Worm (Caenorhabditis elegans) whole organism, early embryonic: Measurements from ENCODE around the gene F01D5.3.
"Not testable (repeated sequence)": the region's sequence is repeated elsewhere in the genome, so short reads cannot be mapped to it uniquely, and the experiment has no call there.

Experiments used
- B0310.2 ChIP-seq: sonication (generic microtip); optimal IDR thresholded peaks from 2 replicates; lab custom pipeline; 2016; ENCODE audit warnings: mild to moderate bottlenecking, missing genetic modification characterization, missing compliant biosample characterization
- F13C5.2 ChIP-seq: sonication (generic microtip); optimal IDR thresholded peaks from 2 replicates; lab custom pipeline; 2017; ENCODE audit warnings: mild to moderate bottlenecking, missing genetic modification characterization, inconsistent platforms, missing compliant biosample characterization
- aly-1 ChIP-seq: sonication (generic microtip); optimal IDR thresholded peaks from 2 replicates; lab custom pipeline; 2016; ENCODE audit warnings: missing genetic modification characterization, missing compliant biosample characterization
- ama-1 ChIP-seq: fragments of 150-350 bp; optimal IDR thresholded peaks from 2 replicates; lab custom pipeline; 2014
- ceh-13 ChIP-seq: fragments of 200-800 bp; sonication (Bioruptor generic); optimal IDR thresholded peaks from 2 replicates; lab custom pipeline; 2018; ENCODE audit warnings: mild to moderate bottlenecking, missing genetic modification characterization, missing compliant biosample characterization
- ceh-36 ChIP-seq: sonication (generic microtip); optimal IDR thresholded peaks from 2 replicates; lab custom pipeline; 2016; ENCODE audit warnings: missing genetic modification characterization, inconsistent platforms, missing compliant biosample characterization
- ets-7 ChIP-seq: sonication (generic microtip); optimal IDR thresholded peaks from 2 replicates; lab custom pipeline; 2016; ENCODE audit warnings: missing genotype, missing genetic modification characterization, missing compliant biosample characterization
- flt-1 ChIP-seq: fragments of 200-800 bp; sonication (Bioruptor generic); IDR thresholded peaks from 2 replicates; pipeline ENCODE4 v1.3.6; 2022; ENCODE audit warnings: missing genetic modification characterization, missing compliant biosample characterization
- hmbx-1 ChIP-seq: sonication (generic microtip); optimal IDR thresholded peaks from 2 replicates; lab custom pipeline; 2016; ENCODE audit warnings: mild to moderate bottlenecking, missing genetic modification characterization, missing compliant biosample characterization
- hmg-4 ChIP-seq: fragments of 200-800 bp; sonication (Bioruptor generic); optimal IDR thresholded peaks from 2 replicates; lab custom pipeline; 2018; ENCODE audit warnings: mild to moderate bottlenecking, missing genetic modification characterization, missing compliant biosample characterization
- hnd-1 ChIP-seq: sonication (generic microtip); optimal IDR thresholded peaks from 2 replicates; lab custom pipeline; 2016; ENCODE audit warnings: missing genetic modification characterization, missing compliant biosample characterization
- pes-1 ChIP-seq: fragments of 200-800 bp; sonication (Bioruptor generic); IDR thresholded peaks from 2 replicates; pipeline ENCODE4 v1.3.6; 2022; ENCODE audit warnings: missing genetic modification reagents, missing genetic modification characterization, missing compliant biosample characterization
- scrt-1 ChIP-seq: fragments of 200-800 bp; sonication (Bioruptor generic); IDR thresholded peaks from 2 replicates; pipeline ENCODE4 v1.3.6; 2022; ENCODE audit warnings: missing genetic modification characterization, missing compliant biosample characterization
- sea-1 ChIP-seq: fragments of 200-800 bp; sonication (Bioruptor generic); conservative IDR thresholded peaks from 2 replicates; pipeline ENCODE4 v1.3.6; 2022; ENCODE audit warnings: missing genetic modification characterization, missing compliant biosample characterization
- tbx-11 ChIP-seq: fragments of 200-800 bp; sonication (Bioruptor generic); IDR thresholded peaks from 2 replicates; pipeline ENCODE4 v1.3.6; 2022; ENCODE audit warnings: missing genetic modification characterization, missing compliant biosample characterization
- tbx-37 ChIP-seq: fragments of 200-800 bp; sonication (Bioruptor generic); conservative IDR thresholded peaks from 2 replicates; pipeline ENCODE4 v1.3.6; 2022; ENCODE audit warnings: missing genetic modification reagents, missing genetic modification characterization, missing compliant biosample characterization
- tra-4 ChIP-seq: sonication (generic microtip); optimal IDR thresholded peaks from 2 replicates; lab custom pipeline; 2017; ENCODE audit warnings: missing genetic modification characterization, missing compliant biosample characterization

F01D5.3 gene

ce11 chrII:14039811-14040203, 39.9 kb upstream of the F01D5.3 start:
- no peak for TF ChIP-seq scrt-1 (GFP tag; lab: Robert Waterston, UW)
- no peak for TF ChIP-seq tbx-11 (GFP tag; lab: Robert Waterston, UW)
- no peak for TF ChIP-seq ceh-36 (tag; lab: Kevin White, UChicago)
- TF ChIP-seq ceh-13 (GFP tag; lab: Kevin White, UChicago) = no peak
- TF ChIP-seq tbx-37 (GFP tag; lab: Robert Waterston, UW) = no peak
- no peak for TF ChIP-seq flt-1
- no peak for TF ChIP-seq hmbx-1 (tag; lab: Kevin White, UChicago)
- TF ChIP-seq sea-1 = no peak
- no peak for TF ChIP-seq tra-4
- TF ChIP-seq pes-1 (GFP tag; lab: Robert Waterston, UW) = no peak
- TF ChIP-seq aly-1 (tag; lab: Kevin White, UChicago) = no peak
- TF ChIP-seq hmg-4 = no peak
- no peak for TF ChIP-seq F13C5.2 (tag; lab: Kevin White, UChicago)
- no peak for TF ChIP-seq B0310.2
- TF ChIP-seq hnd-1 (tag; lab: Kevin White, UChicago) = no peak

ce11 chrII:14038331-14038730, 38.4 kb upstream of the F01D5.3 start:
- TF ChIP-seq sea-1 = no peak
- TF ChIP-seq tbx-37 (GFP tag; lab: Robert Waterston, UW) = 0 out of 2 replicates have a peak, but pooled peaks have one; percentile 18
- no peak for TF ChIP-seq tbx-11 (GFP tag; lab: Robert Waterston, UW)

ce11 chrII:14037484-14038303, 37.8 kb upstream of the F01D5.3 start:
- TF ChIP-seq B0310.2 = no peak
- no peak for TF ChIP-seq hnd-1 (tag; lab: Kevin White, UChicago)
- no peak for TF ChIP-seq flt-1
- no peak for TF ChIP-seq tra-4
- no peak for TF ChIP-seq scrt-1 (GFP tag; lab: Robert Waterston, UW)
- no peak for TF ChIP-seq sea-1
- no peak for TF ChIP-seq aly-1 (tag; lab: Kevin White, UChicago)
- no peak for TF ChIP-seq hmg-4
- TF ChIP-seq ceh-13 (GFP tag; lab: Kevin White, UChicago) = no peak
- no peak for TF ChIP-seq tbx-37 (GFP tag; lab: Robert Waterston, UW)
- TF ChIP-seq ama-1 (lab: Kevin White, UChicago) = no peak
- no peak for TF ChIP-seq pes-1 (GFP tag; lab: Robert Waterston, UW)
- no peak for TF ChIP-seq ets-7
- TF ChIP-seq hmbx-1 (tag; lab: Kevin White, UChicago) = no peak

- TF ChIP-seq ceh-36 (tag; lab: Kevin White, UChicago) (peak; percentile 73), scrt-1 (GFP tag; lab: Robert Waterston, UW) (no peak)
Measured at ce11 chrII:14036724-14037483, 37.0 kb upstream of the F01D5.3 start.

ce11 chrII:14034559-14034958, 34.6 kb upstream of the F01D5.3 start:
- TF ChIP-seq sea-1 (no peak), hnd-1 (tag; lab: Kevin White, UChicago) (no peak), ceh-13 (GFP tag; lab: Kevin White, UChicago) (no peak), ets-7 (no peak), hmg-4 (no peak), tra-4 (no peak), F13C5.2 (tag; lab: Kevin White, UChicago) (no peak), hmbx-1 (tag; lab: Kevin White, UChicago) (no peak), tbx-11 (GFP tag; lab: Robert Waterston, UW) (no peak)

- no peak for TF ChIP-seq hnd-1 (tag; lab: Kevin White, UChicago)
- TF ChIP-seq tbx-37 (GFP tag; lab: Robert Waterston, UW) = no peak
- no peak for TF ChIP-seq hmg-4
- no peak for TF ChIP-seq tra-4
- no peak for TF ChIP-seq hmbx-1 (tag; lab: Kevin White, UChicago)
- TF ChIP-seq aly-1 (tag; lab: Kevin White, UChicago) = no peak
- no peak for TF ChIP-seq flt-1
- TF ChIP-seq pes-1 (GFP tag; lab: Robert Waterston, UW) = no peak
- TF ChIP-seq ets-7 = no peak
- no peak for TF ChIP-seq ama-1 (lab: Kevin White, UChicago)
- no peak for TF ChIP-seq sea-1
- TF ChIP-seq B0310.2 = no peak
- no peak for TF ChIP-seq scrt-1 (GFP tag; lab: Robert Waterston, UW)
Measured at ce11 chrII:14032705-14033104, 32.8 kb upstream of the F01D5.3 start.

- TF ChIP-seq ceh-13 (GFP tag; lab: Kevin White, UChicago); ets-7; ceh-36 (tag; lab: Kevin White, UChicago): not testable (repeated sequence)
Measured at ce11 chrII:14021230-14021629, 21.3 kb upstream of the F01D5.3 start, which contains the start of gene F01D5.10. Gene F01D5.10 (minus strand): TSS chrII:14021330.

- peak; percentile 36 for TF ChIP-seq hmg-4
- peak; percentile 68; the same call in 1 of the 2 replicates for TF ChIP-seq pes-1 (GFP tag; lab: Robert Waterston, UW)
- TF ChIP-seq scrt-1 (GFP tag; lab: Robert Waterston, UW) = 0 out of 2 replicates have a peak, but pooled peaks have one; percentile 43
- TF ChIP-seq sea-1 = 0 out of 2 replicates have a peak, but pooled peaks have one; percentile 51
- peak; percentile 37 for TF ChIP-seq tbx-37 (GFP tag; lab: Robert Waterston, UW)
- peak; percentile 63; the same call in 1 of the 2 replicates for TF ChIP-seq tbx-11 (GFP tag; lab: Robert Waterston, UW)
Measured at ce11 chrII:14019625-14020024, 19.7 kb upstream of the F01D5.3 start.
